Fruit fly (Drosophila melanogaster): ENCODE data around the gene Flad2.

The Flad2 gene

dm6 chr2L:13445249-13445846, 33.0 kb downstream of the Flad2 start, which contains the start of gene Hacd2 (continued):
- no peak for TF ChIP-seq Fer3 (tag; optimal IDR thresholded peaks at IDR 0.05)
- peak; percentile 6 for TF ChIP-seq tin (GFP tag; optimal IDR thresholded peaks at IDR 0.05)
- peak; percentile 79 for TF ChIP-seq HmgZ (tag; optimal IDR thresholded peaks at IDR 0.05)
- no peak for TF ChIP-seq mirr (GFP tag; optimal IDR thresholded peaks at IDR 0.05)
- no peak for TF ChIP-seq CG1832 (GFP tag; optimal IDR thresholded peaks at IDR 0.05)
- no peak for TF ChIP-seq CG2202 (tag; optimal IDR thresholded peaks at IDR 0.05)
- TF ChIP-seq Hmr (GFP tag; optimal IDR thresholded peaks at IDR 0.05): peak; percentile 75
- TF ChIP-seq kah (GFP tag; optimal IDR thresholded peaks at IDR 0.05): no peak
- TF ChIP-seq CG8359 (GFP tag; optimal IDR thresholded peaks at IDR 0.05; ENCODE audit: borderline replicate concordance): no peak
- peak; percentile 28 for TF ChIP-seq CG1792 (GFP tag; optimal IDR thresholded peaks at IDR 0.05)
- peak; percentile 71 for TF ChIP-seq CG3847 (GFP tag; IDR thresholded peaks at IDR 0.05)
- peak; percentile 45 for TF ChIP-seq BEAF-32 (GFP tag; optimal IDR thresholded peaks at IDR 0.05)
- no peak for TF ChIP-seq ken (GFP tag; IDR thresholded peaks at IDR 0.05)
- TF ChIP-seq Scr (GFP tag; IDR thresholded peaks at IDR 0.05; ENCODE audit: partially characterized antibody): peak; percentile 46
- peak; percentile 24 for TF ChIP-seq Hsf (GFP tag; optimal IDR thresholded peaks at IDR 0.05)
- no peak for TF ChIP-seq dimm (GFP tag; IDR thresholded peaks at IDR 0.05)
- no peak for TF ChIP-seq az2 (GFP tag; optimal IDR thresholded peaks at IDR 0.05)
- no peak for TF ChIP-seq Hr78 (GFP tag; optimal IDR thresholded peaks at IDR 0.05)
- TF ChIP-seq Ets97D (GFP tag; optimal IDR thresholded peaks at IDR 0.05): peak; percentile 90
- TF ChIP-seq E2f2 (GFP tag; IDR thresholded peaks at IDR 0.05): peak; percentile 66
- no peak for TF ChIP-seq sima (GFP tag; optimal IDR thresholded peaks at IDR 0.05)
- TF ChIP-seq CG8290 (GFP tag; optimal IDR thresholded peaks at IDR 0.05): no peak
- peak in 1 of 2 experiments; percentile 78 for TF ChIP-seq CG8290 (tag; optimal IDR thresholded peaks at IDR 0.05)
- TF ChIP-seq Drgx (GFP tag; IDR thresholded peaks at IDR 0.05): no peak
- no peak for TF ChIP-seq D19A (tag; optimal IDR thresholded peaks at IDR 0.05)
- TF ChIP-seq NfI (GFP tag; optimal IDR thresholded peaks at IDR 0.05): peak; percentile 19
- TF ChIP-seq Ada2b (GFP tag; IDR thresholded peaks at IDR 0.05): no peak
- TF ChIP-seq seq (GFP tag; IDR thresholded peaks at IDR 0.05): no peak
- no peak for TF ChIP-seq CG14050 (GFP tag; IDR thresholded peaks at IDR 0.05)
- TF ChIP-seq CG17829 (tag; optimal IDR thresholded peaks at IDR 0.05): no peak
- no peak for TF ChIP-seq fd3F (GFP tag; optimal IDR thresholded peaks at IDR 0.05)
- TF ChIP-seq CG1233 (GFP tag; optimal IDR thresholded peaks at IDR 0.05): no peak
- peak; percentile 5 for TF ChIP-seq NC2β (GFP tag; optimal IDR thresholded peaks at IDR 0.05)
- TF ChIP-seq Nf-YB (GFP tag; optimal IDR thresholded peaks at IDR 0.05): no peak
- peak; percentile 27 for TF ChIP-seq chn (GFP tag; optimal IDR thresholded peaks at IDR 0.05)
- no peak for TF ChIP-seq crol (GFP tag; IDR thresholded peaks at IDR 0.05)
- no peak for TF ChIP-seq Fer2 (tag; optimal IDR thresholded peaks at IDR 0.05)
- TF ChIP-seq ssp (GFP tag; IDR thresholded peaks at IDR 0.05): 0 out of 2 replicates have a peak, but pooled peaks have one; percentile 10
- peak; percentile 41; the same call in 1 of the 2 replicates for TF ChIP-seq vvl (GFP tag; IDR thresholded peaks at IDR 0.05)
- peak; percentile 25 for TF ChIP-seq Mad (GFP tag; optimal IDR thresholded peaks at IDR 0.05)
- TF ChIP-seq Asciz (GFP tag; optimal IDR thresholded peaks at IDR 0.05): no peak
- no peak for TF ChIP-seq CG15011 (GFP tag; optimal IDR thresholded peaks at IDR 0.05)
- TF ChIP-seq CG11504 (tag; optimal IDR thresholded peaks at IDR 0.05): no peak
- TF ChIP-seq CG8388 (GFP tag; optimal IDR thresholded peaks at IDR 0.05): no peak
- peak; percentile 33 for TF ChIP-seq CG3163 (GFP tag; optimal IDR thresholded peaks at IDR 0.05)
- TF ChIP-seq CG1529 (GFP tag; optimal IDR thresholded peaks at IDR 0.05): peak; percentile 17
- TF ChIP-seq prd (optimal IDR thresholded peaks at IDR 0.05): no peak
- no peak for TF ChIP-seq prd (GFP tag; IDR thresholded peaks at IDR 0.05)
- peak; percentile 3 for TF ChIP-seq lab (GFP tag; optimal IDR thresholded peaks at IDR 0.05)
- no peak for TF ChIP-seq hb (GFP tag; IDR thresholded peaks at IDR 0.05; ENCODE audit: partially characterized antibody)
- TF ChIP-seq CG4730 (GFP tag; IDR thresholded peaks at IDR 0.05): no peak

Measured in whole organism, embryonic.